Fruit fly (Drosophila melanogaster) whole organism, embryonic: ENCODE data around the gene Rtc1.
A peak's percentile ranks its signal among the peaks of the same experiment; 100 is the strongest.

Experiments used
- Asciz ChIP-seq: fragments of 200-800 bp; sonication (Bioruptor generic); optimal IDR thresholded peaks from 2 replicates; lab custom pipeline; 2017; ENCODE audit warnings: missing biosample characterization, mild to moderate bottlenecking, missing genetic modification characterization, missing genetic modification reagents
- CG10543 ChIP-seq: fragments of 200-800 bp; sonication (Bioruptor generic); optimal IDR thresholded peaks from 3 replicates; lab custom pipeline; 2017; ENCODE audit warnings: missing biosample characterization, mild to moderate bottlenecking, missing genetic modification characterization, moderate library complexity
- CG12219 ChIP-seq: fragments of 200-800 bp; sonication (Bioruptor generic); optimal IDR thresholded peaks from 3 replicates; lab custom pipeline; 2018; ENCODE audit warnings: missing biosample characterization, mild to moderate bottlenecking, missing genetic modification characterization
- CG13296 ChIP-seq: fragments of 200-800 bp; sonication (Bioruptor generic); optimal IDR thresholded peaks from 3 replicates; lab custom pipeline; 2018; ENCODE audit warnings: missing biosample characterization, mild to moderate bottlenecking, missing genetic modification characterization
- CG14965 ChIP-seq: fragments of 200-800 bp; sonication (Bioruptor generic); optimal IDR thresholded peaks from 2 replicates; lab custom pipeline; 2016; ENCODE audit warnings: missing biosample characterization, missing genetic modification characterization, borderline replicate concordance
- CG1602 ChIP-seq: fragments of 200-800 bp; sonication (Bioruptor generic); optimal IDR thresholded peaks from 3 replicates; lab custom pipeline; 2016; ENCODE audit warnings: missing biosample characterization, missing genetic modification characterization
- CG16779 ChIP-seq: fragments of 200-800 bp; sonication (Bioruptor generic); IDR thresholded peaks from 2 replicates; pipeline ENCODE4 v1.3.6; 2022; ENCODE audit warnings: missing biosample characterization, missing genetic modification characterization
- CG16815 ChIP-seq: fragments of 200-800 bp; sonication (Bioruptor generic); optimal IDR thresholded peaks from 3 replicates; lab custom pipeline; 2017; ENCODE audit warnings: missing biosample characterization, mild to moderate bottlenecking, missing genetic modification characterization
- CG18011 ChIP-seq: fragments of 200-800 bp; sonication (Bioruptor generic); optimal IDR thresholded peaks from 2 replicates; lab custom pipeline; 2017; ENCODE audit warnings: missing biosample characterization, missing genetic modification characterization, mild to moderate bottlenecking, moderate library complexity, missing genotype
- CG18476 ChIP-seq: fragments of 200-800 bp; sonication (Bioruptor generic); optimal IDR thresholded peaks from 2 replicates; lab custom pipeline; 2016; ENCODE audit warnings: missing biosample characterization, mild to moderate bottlenecking, missing genetic modification characterization
- CG2202 ChIP-seq: fragments of 200-800 bp; sonication (Bioruptor generic); optimal IDR thresholded peaks from 2 replicates; lab custom pipeline; 2018; ENCODE audit warnings: missing biosample characterization, mild to moderate bottlenecking, missing genetic modification characterization
- CG30403 ChIP-seq: fragments of 200-800 bp; sonication (Bioruptor generic); optimal IDR thresholded peaks from 3 replicates; lab custom pipeline; 2016; ENCODE audit warnings: missing biosample characterization, missing genetic modification characterization
- CG3163 ChIP-seq: fragments of 200-800 bp; sonication (Bioruptor generic); optimal IDR thresholded peaks from 3 replicates; lab custom pipeline; 2016; ENCODE audit warnings: missing biosample characterization, missing genetic modification characterization
- CG3726 ChIP-seq: fragments of 200-800 bp; sonication (Bioruptor generic); IDR thresholded peaks from 3 replicates; pipeline ENCODE4, ENCODE4 v1.3.6; 2022; ENCODE audit warnings: missing biosample characterization, missing genetic modification characterization
- CG7271 ChIP-seq: fragments of 200-800 bp; sonication (Bioruptor generic); optimal IDR thresholded peaks from 2 replicates; lab custom pipeline; 2018; ENCODE audit warnings: missing biosample characterization, mild to moderate bottlenecking, missing genetic modification characterization, moderate library complexity
- CG7357 ChIP-seq: fragments of 200-800 bp; sonication (Bioruptor generic); IDR thresholded peaks from 3 replicates; pipeline ENCODE4 v1.3.6; 2022; ENCODE audit warnings: missing biosample characterization, missing genetic modification characterization
- CG7745 ChIP-seq: fragments of 200-800 bp; sonication (Bioruptor generic); optimal IDR thresholded peaks from 2 replicates; lab custom pipeline; 2018; ENCODE audit warnings: missing biosample characterization, mild to moderate bottlenecking, missing genetic modification characterization, moderate library complexity
- CG8089 ChIP-seq: fragments of 200-800 bp; sonication (Bioruptor generic); optimal IDR thresholded peaks from 3 replicates; lab custom pipeline; 2016; ENCODE audit warnings: missing biosample characterization, missing genetic modification characterization
- CG8924 ChIP-seq: fragments of 200-800 bp; optimal IDR thresholded peaks from 3 replicates; lab custom pipeline; 2019; ENCODE audit warnings: missing biosample characterization, mild to moderate bottlenecking, missing genetic modification characterization, moderate library complexity
- CG9609 ChIP-seq: fragments of 200-800 bp; sonication (Bioruptor generic); optimal IDR thresholded peaks from 3 replicates; lab custom pipeline; 2016; ENCODE audit warnings: missing biosample characterization, missing genetic modification characterization
- CG9817 ChIP-seq: fragments of 200-800 bp; sonication (Bioruptor generic); optimal IDR thresholded peaks from 2 replicates; lab custom pipeline; 2018; ENCODE audit warnings: missing biosample characterization, mild to moderate bottlenecking, missing genetic modification characterization, moderate library complexity
- D19B ChIP-seq: fragments of 200-800 bp; sonication (Bioruptor generic); optimal IDR thresholded peaks from 2 replicates; lab custom pipeline; 2017; ENCODE audit warnings: missing biosample characterization, mild to moderate bottlenecking, missing genetic modification characterization
- Deaf1 ChIP-seq: fragments of 200-800 bp; optimal IDR thresholded peaks from 3 replicates; lab custom pipeline; 2019; ENCODE audit warnings: missing biosample characterization, mild to moderate bottlenecking, missing genetic modification characterization, moderate library complexity
- Doc3 ChIP-seq: fragments of 200-800 bp; sonication (Bioruptor generic); IDR thresholded peaks from 3 replicates; pipeline ENCODE4 v1.3.6; 2022; ENCODE audit warnings: missing biosample characterization, missing genetic modification characterization; ENCODE audit not compliant: partially characterized antibody
- Ets97D ChIP-seq: fragments of 200-800 bp; sonication (Bioruptor generic); optimal IDR thresholded peaks from 3 replicates; lab custom pipeline; 2016; ENCODE audit warnings: missing biosample characterization, missing genetic modification characterization
- Hsf ChIP-seq: fragments of 200-800 bp; sonication (Bioruptor generic); optimal IDR thresholded peaks from 3 replicates; lab custom pipeline; 2016; ENCODE audit warnings: missing biosample characterization, missing genetic modification characterization
- Max ChIP-seq: fragments of 200-800 bp; sonication (Bioruptor generic); optimal IDR thresholded peaks from 2 replicates; lab custom pipeline; 2016; ENCODE audit warnings: missing biosample characterization, mild to moderate bottlenecking, missing genetic modification characterization
- Optix ChIP-seq: fragments of 200-800 bp; sonication (Bioruptor generic); IDR thresholded peaks from 3 replicates; pipeline ENCODE4 v1.3.6; 2022; ENCODE audit warnings: missing biosample characterization, missing genetic modification characterization
- PHDP ChIP-seq: fragments of 200-800 bp; sonication (Bioruptor generic); optimal IDR thresholded peaks from 3 replicates; lab custom pipeline; 2018; ENCODE audit warnings: missing biosample characterization, mild to moderate bottlenecking, missing genetic modification characterization, moderate library complexity
- Sry-δ ChIP-seq: fragments of 200-800 bp; sonication (Bioruptor generic); optimal IDR thresholded peaks from 2 replicates; lab custom pipeline; 2016; ENCODE audit warnings: missing biosample characterization, missing genetic modification characterization
- Tbp ChIP-seq: fragments of >200 bp; optimal IDR thresholded peaks from 2 replicates; lab custom pipeline; 2018; ENCODE audit warnings: missing biosample characterization, missing genetic modification characterization
- Xrp1 ChIP-seq: fragments of 200-800 bp; sonication (Bioruptor generic); IDR thresholded peaks from 2 replicates; pipeline ENCODE4 v1.3.6; 2022; ENCODE audit warnings: missing biosample characterization, missing genetic modification characterization
- amos ChIP-seq: fragments of 200-800 bp; sonication (Bioruptor generic); IDR thresholded peaks from 2 replicates; pipeline ENCODE4 v1.3.6; 2022; ENCODE audit warnings: missing biosample characterization, missing genetic modification characterization; ENCODE audit not compliant: partially characterized antibody
- ase ChIP-seq: fragments of 200-800 bp; sonication (Bioruptor generic); IDR thresholded peaks from 3 replicates; pipeline ENCODE4 v1.3.6; 2022; ENCODE audit warnings: missing biosample characterization, missing genetic modification characterization
- dmrt99B ChIP-seq: fragments of 200-800 bp; sonication (Bioruptor generic); optimal IDR thresholded peaks from 2 replicates; lab custom pipeline; 2018; ENCODE audit warnings: missing biosample characterization, mild to moderate bottlenecking, missing genetic modification characterization, moderate library complexity
- gcm2 ChIP-seq: fragments of 200-800 bp; sonication (Bioruptor generic); optimal IDR thresholded peaks from 2 replicates; lab custom pipeline; 2016; ENCODE audit warnings: missing biosample characterization, missing genetic modification characterization
- grau ChIP-seq: fragments of 200-800 bp; optimal IDR thresholded peaks from 3 replicates; lab custom pipeline; 2019; ENCODE audit warnings: missing biosample characterization, mild to moderate bottlenecking, missing genetic modification characterization, moderate library complexity
- h ChIP-seq: fragments of >200 bp; optimal IDR thresholded peaks from 2 replicates; lab custom pipeline; 2017
- lab ChIP-seq: fragments of 200-800 bp; sonication (Bioruptor generic); optimal IDR thresholded peaks from 3 replicates; lab custom pipeline; 2017; ENCODE audit warnings: missing biosample characterization, missing genetic modification characterization, mild to moderate bottlenecking, moderate library complexity, missing genetic modification reagents
- mam ChIP-seq: fragments of 200-800 bp; sonication (Bioruptor generic); optimal IDR thresholded peaks from 3 replicates; lab custom pipeline; 2016; ENCODE audit warnings: missing biosample characterization, missing genetic modification characterization
- mld ChIP-seq: fragments of 200-800 bp; sonication (Bioruptor generic); IDR thresholded peaks from 3 replicates; pipeline ENCODE4 v1.3.6; 2022; ENCODE audit warnings: missing biosample characterization, missing genetic modification characterization; ENCODE audit not compliant: partially characterized antibody
- pum ChIP-seq: fragments of 200-800 bp; sonication (Bioruptor generic); optimal IDR thresholded peaks from 2 replicates; lab custom pipeline; 2016; ENCODE audit warnings: missing biosample characterization, missing genetic modification characterization
- ranshi ChIP-seq: fragments of 200-800 bp; sonication (Bioruptor generic); IDR thresholded peaks from 2 replicates; pipeline ENCODE4 v1.3.6; 2022; ENCODE audit warnings: missing biosample characterization, missing genetic modification characterization
- sc ChIP-seq, 3 experiments: fragments of >200 bp in 2 of 3; fragments of 200-800 bp in 1 of 3; sonication (Bioruptor generic) in 1 of 3; optimal IDR thresholded peaks; 2 replicates in 2 of 3; 3 replicates in 1 of 3; lab custom pipeline; 2017; ENCODE audit warnings: mild to moderate bottlenecking in 1 of 3, missing biosample characterization in 1 of 3, missing genetic modification characterization in 1 of 3, missing genetic modification reagents in 1 of 3
- slbo ChIP-seq: fragments of 200-800 bp; sonication (Bioruptor generic); IDR thresholded peaks from 2 replicates; pipeline ENCODE4 v1.3.6; 2022; ENCODE audit warnings: missing biosample characterization, missing genetic modification characterization
- slp2 ChIP-seq: fragments of 200-800 bp; sonication (Bioruptor generic); optimal IDR thresholded peaks from 2 replicates; lab custom pipeline; 2016; ENCODE audit warnings: missing biosample characterization, missing genetic modification characterization
- sqz ChIP-seq: fragments of 200-800 bp; sonication (Bioruptor generic); optimal IDR thresholded peaks from 3 replicates; lab custom pipeline; 2018; ENCODE audit warnings: missing biosample characterization, mild to moderate bottlenecking, missing genetic modification characterization
- stc ChIP-seq: fragments of 200-800 bp; sonication (Bioruptor generic); IDR thresholded peaks from 2 replicates; pipeline ENCODE4 v1.3.6; 2022; ENCODE audit warnings: missing biosample characterization, missing genetic modification characterization
- toy ChIP-seq: fragments of 200-800 bp; sonication (Bioruptor generic); IDR thresholded peaks from 2 replicates; pipeline ENCODE4 v1.3.6; 2022; ENCODE audit warnings: missing biosample characterization, missing genetic modification characterization
- unpg ChIP-seq: fragments of 200-800 bp; sonication (Bioruptor generic); optimal IDR thresholded peaks from 3 replicates; lab custom pipeline; 2018; ENCODE audit warnings: missing biosample characterization, mild to moderate bottlenecking, missing genetic modification characterization, moderate library complexity
- usp ChIP-seq: fragments of >200 bp; optimal IDR thresholded peaks from 2 replicates; lab custom pipeline; 2017; ENCODE audit warnings: missing biosample characterization, missing genetic modification characterization

The Rtc1 gene

dm6 chrX:13740062-13740461 lies 16.9 kb upstream of the Rtc1 start (continued):
- TF ChIP-seq CG18011 (GFP tag; lab: Kevin White, UChicago) (peak; percentile 46), mam (GFP tag; lab: Kevin White, UChicago) (peak; percentile 74), Doc3 (GFP tag; lab: Robert Waterston, UW) (no peak), ranshi (GFP tag; lab: Robert Waterston, UW) (peak; percentile 79), CG1602 (GFP tag; lab: Kevin White, UChicago) (peak; percentile 58), unpg (GFP tag; lab: Kevin White, UChicago) (peak; percentile 72), gcm2 (GFP tag; lab: Kevin White, UChicago) (peak; percentile 71), mld (GFP tag; lab: Robert Waterston, UW) (no peak), CG8924 (tag; lab: Kevin White, UChicago) (peak; percentile 61), CG3163 (GFP tag; lab: Kevin White, UChicago) (no peak), usp (GFP tag; lab: Kevin White, UChicago) (no peak), CG7271 (tag; lab: Kevin White, UChicago) (no peak), Xrp1 (GFP tag; lab: Robert Waterston, UW) (peak; percentile 86), ase (GFP tag; lab: Robert Waterston, UW) (peak; percentile 65; the same call in 2 of the 3 replicates), CG7745 (tag; lab: Kevin White, UChicago) (no peak), stc (GFP tag; lab: Robert Waterston, UW) (peak; percentile 75), CG16815 (GFP tag; lab: Kevin White, UChicago) (peak; percentile 66), Deaf1 (tag; lab: Kevin White, UChicago) (no peak), CG2202 (tag; lab: Kevin White, UChicago) (peak; percentile 15), Max (GFP tag; lab: Kevin White, UChicago) (no peak), Sry-δ (GFP tag; lab: Kevin White, UChicago) (no peak), Tbp (GFP tag; lab: Kevin White, UChicago) (no peak), CG9817 (tag; lab: Kevin White, UChicago) (peak; percentile 84), toy (GFP tag; lab: Robert Waterston, UW) (peak; percentile 68), pum (GFP tag; lab: Kevin White, UChicago) (peak; percentile 83), Asciz (GFP tag; lab: Kevin White, UChicago) (peak; percentile 8), sqz (GFP tag; lab: Kevin White, UChicago) (no peak), CG10543 (GFP tag; lab: Kevin White, UChicago) (peak; percentile 83), CG16779 (GFP tag; lab: Robert Waterston, UW) (peak; percentile 85), CG8089 (GFP tag; lab: Kevin White, UChicago) (peak; percentile 58), CG14965 (GFP tag; lab: Kevin White, UChicago) (no peak), lab (GFP tag; lab: Kevin White, UChicago) (peak; percentile 91), D19B (peak; percentile 52), amos (GFP tag; lab: Robert Waterston, UW) (no peak), CG30403 (GFP tag; lab: Kevin White, UChicago) (peak; percentile 72), CG9609 (GFP tag; lab: Kevin White, UChicago) (peak; percentile 76), PHDP (tag; lab: Kevin White, UChicago) (peak; percentile 72), Optix (GFP tag; lab: Robert Waterston, UW) (peak; percentile 71), CG13296 (GFP tag; lab: Kevin White, UChicago) (peak; percentile 82), h (no peak), CG7357 (GFP tag; lab: Robert Waterston, UW) (0 out of 3 replicates have a peak, but pooled peaks have one; percentile 46), slbo (peak; percentile 95), Ets97D (GFP tag; lab: Kevin White, UChicago) (no peak), CG3726 (GFP tag; lab: Robert Waterston, UW) (peak; percentile 21; the same call in 1 of the 3 replicates), CG18476 (GFP tag; lab: Kevin White, UChicago) (peak; percentile 25), dmrt99B (tag; lab: Kevin White, UChicago) (peak; percentile 84), sc (optimal IDR thresholded peaks at IDR 0.05; lab: Kevin White, UChicago) (no peak), sc (GFP tag; optimal IDR thresholded peaks at IDR 0.05; lab: Kevin White, UChicago) (peak; percentile 15), CG12219 (GFP tag; lab: Kevin White, UChicago) (peak; percentile 80), slp2 (peak; percentile 39), Hsf (GFP tag; lab: Kevin White, UChicago) (peak; percentile 80), grau (peak; percentile 73)
